Fruit fly (Drosophila melanogaster) whole organism, embryonic: Measurements from ENCODE around the gene CheB38b.

ENCODE experiments used
- ATbp ChIP-seq: fragments of 200-800 bp; sonication (Bioruptor generic); optimal IDR thresholded peaks from 2 replicates; lab custom pipeline; 2017; ENCODE audit warnings: missing biosample characterization, mild to moderate bottlenecking, missing genetic modification characterization, missing genetic modification reagents
- Atf6 ChIP-seq: fragments of 200-800 bp; sonication (Bioruptor generic); IDR thresholded peaks from 2 replicates; pipeline ENCODE4 v1.3.6; 2022; ENCODE audit warnings: missing biosample characterization, missing genetic modification characterization
- CG10979 ChIP-seq: fragments of 200-800 bp; sonication (Bioruptor generic); optimal IDR thresholded peaks from 2 replicates; lab custom pipeline; 2018; ENCODE audit warnings: missing biosample characterization, mild to moderate bottlenecking, missing genetic modification characterization, moderate library complexity
- CG12155 ChIP-seq: fragments of 200-800 bp; sonication (Bioruptor generic); optimal IDR thresholded peaks from 3 replicates; lab custom pipeline; 2016; ENCODE audit warnings: missing biosample characterization, missing genetic modification characterization
- CG15073 ChIP-seq: fragments of 200-800 bp; sonication (Bioruptor generic); optimal IDR thresholded peaks from 2 replicates; lab custom pipeline; 2016; ENCODE audit warnings: missing biosample characterization, missing genetic modification characterization
- CG1603 ChIP-seq: fragments of 200-800 bp; sonication (Bioruptor generic); optimal IDR thresholded peaks from 2 replicates; lab custom pipeline; 2019; ENCODE audit warnings: missing biosample characterization, mild to moderate bottlenecking, missing genetic modification characterization, moderate library complexity
- CG16779 ChIP-seq: fragments of 200-800 bp; sonication (Bioruptor generic); IDR thresholded peaks from 2 replicates; pipeline ENCODE4 v1.3.6; 2022; ENCODE audit warnings: missing biosample characterization, missing genetic modification characterization
- CG17385 ChIP-seq: fragments of 200-800 bp; sonication (Bioruptor generic); optimal IDR thresholded peaks from 3 replicates; lab custom pipeline; 2018; ENCODE audit warnings: missing biosample characterization, mild to moderate bottlenecking, missing genetic modification characterization
- CG18476 ChIP-seq: fragments of 200-800 bp; sonication (Bioruptor generic); optimal IDR thresholded peaks from 2 replicates; lab custom pipeline; 2016; ENCODE audit warnings: missing biosample characterization, mild to moderate bottlenecking, missing genetic modification characterization
- CG31224 ChIP-seq: fragments of 200-800 bp; sonication (Bioruptor generic); IDR thresholded peaks from 2 replicates; pipeline ENCODE4 v1.3.6; 2022; ENCODE audit warnings: missing biosample characterization, missing genetic modification characterization
- CG31441 ChIP-seq: fragments of 200-800 bp; sonication (Bioruptor generic); IDR thresholded peaks from 2 replicates; pipeline ENCODE4 v1.3.6; 2022; ENCODE audit warnings: missing biosample characterization, missing genetic modification characterization
- CG32767 ChIP-seq: fragments of 200-800 bp; sonication (Bioruptor generic); IDR thresholded peaks from 2 replicates; pipeline ENCODE4 v1.3.6; 2022; ENCODE audit warnings: missing biosample characterization, missing genetic modification characterization
- CG43689 ChIP-seq: fragments of 200-800 bp; sonication (Bioruptor generic); IDR thresholded peaks from 2 replicates; pipeline ENCODE4 v1.3.6; 2022; ENCODE audit warnings: missing biosample characterization, missing genetic modification characterization
- CG5245 ChIP-seq: fragments of 200-800 bp; sonication (Bioruptor generic); optimal IDR thresholded peaks from 3 replicates; lab custom pipeline; 2016; ENCODE audit warnings: missing biosample characterization, missing genetic modification characterization
- CG7839 ChIP-seq: fragments of 200-800 bp; sonication (Bioruptor generic); optimal IDR thresholded peaks from 3 replicates; lab custom pipeline; 2018; ENCODE audit warnings: missing biosample characterization, mild to moderate bottlenecking, missing genetic modification characterization, moderate library complexity
- CG8388 ChIP-seq: fragments of 200-800 bp; sonication (Bioruptor generic); optimal IDR thresholded peaks from 2 replicates; lab custom pipeline; 2019; ENCODE audit warnings: missing biosample characterization, mild to moderate bottlenecking, missing genetic modification characterization, moderate library complexity
- Dbx ChIP-seq: fragments of 200-800 bp; sonication (Bioruptor generic); IDR thresholded peaks from 3 replicates; pipeline ENCODE4 v1.3.6; 2022; ENCODE audit warnings: missing biosample characterization, missing genetic modification characterization
- Dek ChIP-seq: fragments of 200-800 bp; sonication (Bioruptor generic); optimal IDR thresholded peaks from 3 replicates; lab custom pipeline; 2019; ENCODE audit warnings: missing biosample characterization, mild to moderate bottlenecking, missing genetic modification characterization, moderate library complexity
- Dfd ChIP-seq, 2 experiments: fragments of >200 bp; optimal IDR thresholded peaks; 2 replicates each; lab custom pipeline; 2017; ENCODE audit warnings: missing biosample characterization in 2 of 2, missing genetic modification characterization in 2 of 2
- E2f1 ChIP-seq: fragments of 200-800 bp; sonication (Bioruptor generic); IDR thresholded peaks from 2 replicates; pipeline ENCODE4 v1.3.6; 2022; ENCODE audit warnings: missing biosample characterization, missing genetic modification characterization
- ERR ChIP-seq: fragments of 200-800 bp; sonication (Bioruptor generic); optimal IDR thresholded peaks from 2 replicates; lab custom pipeline; 2016; ENCODE audit warnings: missing biosample characterization, missing genetic modification characterization
- HLH54F ChIP-seq: fragments of 200-800 bp; sonication (Bioruptor generic); optimal IDR thresholded peaks from 3 replicates; lab custom pipeline; 2016; ENCODE audit warnings: missing biosample characterization, missing genetic modification characterization
- Hmr ChIP-seq: fragments of 200-800 bp; sonication (Bioruptor generic); optimal IDR thresholded peaks from 3 replicates; lab custom pipeline; 2017; ENCODE audit warnings: mild to moderate bottlenecking, missing biosample characterization, missing genetic modification reagents, missing genetic modification characterization
- Jarid2 ChIP-seq: fragments of 200-800 bp; sonication (Bioruptor generic); optimal IDR thresholded peaks from 3 replicates; lab custom pipeline; 2017; ENCODE audit warnings: mild to moderate bottlenecking, missing biosample characterization, missing genetic modification reagents, missing genetic modification characterization
- Kr ChIP-seq: fragments of 200-800 bp; sonication (Bioruptor generic); optimal IDR thresholded peaks from 2 replicates; lab custom pipeline; 2017; ENCODE audit warnings: missing biosample characterization, mild to moderate bottlenecking, missing genetic modification characterization
- Med ChIP-seq: fragments of 200-800 bp; sonication (Bioruptor generic); peaks from one replicate; lab custom pipeline; 2016; ENCODE audit warnings: missing biosample characterization, missing genetic modification characterization, mild to moderate bottlenecking, inconsistent platforms, moderate library complexity
- Neu2 ChIP-seq: fragments of 200-800 bp; sonication (Bioruptor generic); optimal IDR thresholded peaks from 3 replicates; lab custom pipeline; 2016; ENCODE audit warnings: missing biosample characterization, missing genetic modification characterization, borderline replicate concordance
- Nf-YA ChIP-seq: fragments of 200-800 bp; sonication (Bioruptor generic); IDR thresholded peaks from 2 replicates; pipeline ENCODE4 v1.3.6; 2022; ENCODE audit warnings: missing biosample characterization, missing genetic modification characterization
- Opbp ChIP-seq: fragments of 200-800 bp; sonication (Bioruptor generic); IDR thresholded peaks from 3 replicates; pipeline ENCODE4 v1.3.6; 2022; ENCODE audit warnings: missing biosample characterization, missing genetic modification characterization; ENCODE audit not compliant: partially characterized antibody
- Sin3A ChIP-seq: fragments of >200 bp; optimal IDR thresholded peaks from 2 replicates; lab custom pipeline; 2018
- Vsx1 ChIP-seq: fragments of 200-800 bp; sonication (Bioruptor generic); optimal IDR thresholded peaks from 2 replicates; lab custom pipeline; 2017; ENCODE audit warnings: missing biosample characterization, mild to moderate bottlenecking, missing genetic modification characterization, missing genetic modification reagents
- cad ChIP-seq: fragments of >200 bp; optimal IDR thresholded peaks from 2 replicates; lab custom pipeline; 2017; ENCODE audit warnings: missing biosample characterization, missing genetic modification characterization
- cg ChIP-seq: fragments of 200-800 bp; sonication (Bioruptor generic); optimal IDR thresholded peaks from 3 replicates; lab custom pipeline; 2019; ENCODE audit warnings: missing biosample characterization, mild to moderate bottlenecking, missing genetic modification characterization, moderate library complexity
- da ChIP-seq: fragments of 200-800 bp; sonication (Bioruptor generic); optimal IDR thresholded peaks from 2 replicates; lab custom pipeline; 2016; ENCODE audit warnings: missing biosample characterization, missing genetic modification characterization
- ems ChIP-seq: fragments of 200-800 bp; sonication (Bioruptor generic); optimal IDR thresholded peaks from 3 replicates; lab custom pipeline; 2016; ENCODE audit warnings: missing biosample characterization, missing genetic modification characterization
- fd96Cb ChIP-seq: fragments of 200-800 bp; sonication (Bioruptor generic); optimal IDR thresholded peaks from 2 replicates; lab custom pipeline; 2018; ENCODE audit warnings: missing biosample characterization, mild to moderate bottlenecking, missing genetic modification characterization, moderate library complexity
- gce ChIP-seq: fragments of 200-800 bp; sonication (Bioruptor generic); IDR thresholded peaks from 3 replicates; pipeline ENCODE4 v1.3.6; 2022; ENCODE audit warnings: missing biosample characterization, missing genetic modification characterization
- grn ChIP-seq: fragments of 200-800 bp; sonication (Bioruptor generic); optimal IDR thresholded peaks from 3 replicates; lab custom pipeline; 2017; ENCODE audit warnings: missing biosample characterization, missing genetic modification characterization
- jing ChIP-seq: fragments of 200-800 bp; sonication (Bioruptor generic); optimal IDR thresholded peaks from 2 replicates; lab custom pipeline; 2018; ENCODE audit warnings: missing biosample characterization, mild to moderate bottlenecking, missing genetic modification characterization
- jumu ChIP-seq: fragments of 200-800 bp; sonication (Bioruptor generic); optimal IDR thresholded peaks from 3 replicates; lab custom pipeline; 2016; ENCODE audit warnings: missing biosample characterization, missing genetic modification characterization
- kni ChIP-seq: fragments of 200-800 bp; sonication (Bioruptor generic); optimal IDR thresholded peaks from 3 replicates; lab custom pipeline; 2017; ENCODE audit warnings: mild to moderate bottlenecking, missing biosample characterization, missing genetic modification reagents, missing genetic modification characterization
- maf-S ChIP-seq: fragments of 200-800 bp; sonication (Bioruptor generic); optimal IDR thresholded peaks from 2 replicates; lab custom pipeline; 2016; ENCODE audit warnings: missing biosample characterization, missing genetic modification characterization
- mam ChIP-seq: fragments of 200-800 bp; sonication (Bioruptor generic); optimal IDR thresholded peaks from 3 replicates; lab custom pipeline; 2016; ENCODE audit warnings: missing biosample characterization, missing genetic modification characterization
- peb ChIP-seq: fragments of 200-800 bp; sonication (Bioruptor generic); IDR thresholded peaks from 2 replicates; pipeline ENCODE4 v1.3.6; 2022; ENCODE audit warnings: missing biosample characterization, missing genetic modification characterization
- pho ChIP-seq: fragments of 200-800 bp; sonication (Bioruptor generic); optimal IDR thresholded peaks from 2 replicates; lab custom pipeline; 2016; ENCODE audit warnings: missing biosample characterization, missing genetic modification characterization
- rib ChIP-seq: fragments of 200-800 bp; sonication (Bioruptor generic); IDR thresholded peaks from 2 replicates; pipeline ENCODE4 v1.3.6; 2022; ENCODE audit warnings: missing biosample characterization, missing genetic modification characterization
- ro ChIP-seq: fragments of 200-800 bp; sonication (Bioruptor generic); IDR thresholded peaks from 2 replicates; pipeline ENCODE4 v1.3.6; 2022; ENCODE audit warnings: missing biosample characterization, missing genetic modification characterization
- run ChIP-seq: fragments of 200-800 bp; sonication (Bioruptor generic); optimal IDR thresholded peaks from 3 replicates; lab custom pipeline; 2018; ENCODE audit warnings: missing biosample characterization, mild to moderate bottlenecking, missing genetic modification characterization
- sr ChIP-seq: fragments of 200-800 bp; sonication (Bioruptor generic); IDR thresholded peaks from 3 replicates; pipeline ENCODE4 v1.3.6; 2022; ENCODE audit warnings: missing biosample characterization, missing genetic modification characterization
- stwl ChIP-seq: fragments of 200-800 bp; sonication (Bioruptor generic); optimal IDR thresholded peaks from 3 replicates; lab custom pipeline; 2018; ENCODE audit warnings: missing biosample characterization, mild to moderate bottlenecking, missing genetic modification characterization, moderate library complexity
- usp ChIP-seq: fragments of >200 bp; optimal IDR thresholded peaks from 2 replicates; lab custom pipeline; 2017; ENCODE audit warnings: missing biosample characterization, missing genetic modification characterization

Gene CheB38b

dm6 chr2L:20805624-20806339, 11.3 kb downstream of the CheB38b start (continued):
- TF ChIP-seq grn (GFP tag; lab: Kevin White, UChicago): peak; percentile 58
- TF ChIP-seq gce (GFP tag; lab: Robert Waterston, UW): peak; percentile 92
- peak; percentile 86 for TF ChIP-seq ems (GFP tag; lab: Kevin White, UChicago)
- no peak for TF ChIP-seq Kr (GFP tag; lab: Kevin White, UChicago)
- no peak for TF ChIP-seq Opbp (GFP tag; lab: Robert Waterston, UW)
- TF ChIP-seq sr (GFP tag; lab: Robert Waterston, UW): peak; percentile 71; the same call in 2 of the 3 replicates
- TF ChIP-seq CG1603 (tag; lab: Kevin White, UChicago): peak; percentile 96
- peak; percentile 93 for TF ChIP-seq CG43689
- no peak for TF ChIP-seq Sin3A
- TF ChIP-seq ro (GFP tag; lab: Robert Waterston, UW): peak; percentile 89
- TF ChIP-seq ERR (GFP tag; lab: Kevin White, UChicago): peak; percentile 43
- peak; percentile 76 for TF ChIP-seq maf-S (GFP tag; lab: Kevin White, UChicago)
- peak; percentile 87 for TF ChIP-seq Nf-YA (GFP tag; lab: Robert Waterston, UW)
- TF ChIP-seq fd96Cb: peak; percentile 92
- peak; percentile 94 for TF ChIP-seq CG10979 (tag; lab: Kevin White, UChicago)
- peak; percentile 97 for TF ChIP-seq CG31441 (GFP tag; lab: Robert Waterston, UW)
- TF ChIP-seq HLH54F (GFP tag; lab: Kevin White, UChicago): peak; percentile 83
- TF ChIP-seq stwl (tag; lab: Kevin White, UChicago): peak; percentile 45
- no peak for TF ChIP-seq Neu2 (GFP tag; lab: Kevin White, UChicago)
- TF ChIP-seq CG32767: peak; percentile 95
- no peak for TF ChIP-seq cg (GFP tag; lab: Kevin White, UChicago)
- TF ChIP-seq kni (GFP tag; lab: Kevin White, UChicago): peak; percentile 5
- peak; percentile 76 for TF ChIP-seq mam
- peak; percentile 86 for TF ChIP-seq Jarid2 (GFP tag; lab: Kevin White, UChicago)
- TF ChIP-seq Dbx (GFP tag; lab: Robert Waterston, UW): peak; percentile 96
- peak; percentile 97 for TF ChIP-seq CG7839
- peak; percentile 96 for TF ChIP-seq run (tag; lab: Kevin White, UChicago)
- TF ChIP-seq CG31224 (GFP tag; lab: Robert Waterston, UW): peak; percentile 88
- peak; percentile 86 for TF ChIP-seq pho
- TF ChIP-seq peb: peak; percentile 87
- no peak for TF ChIP-seq Dfd (GFP tag; optimal IDR thresholded peaks at IDR 0.05; lab: Kevin White, UChicago)
- TF ChIP-seq CG16779 (GFP tag; lab: Robert Waterston, UW): peak; percentile 72; the same call in 1 of the 2 replicates
- peak; percentile 95 for TF ChIP-seq Dek (tag; lab: Kevin White, UChicago)
- peak; percentile 95 for TF ChIP-seq CG12155 (GFP tag; lab: Kevin White, UChicago)
- peak; percentile 98 for TF ChIP-seq Atf6 (GFP tag; lab: Robert Waterston, UW)
- TF ChIP-seq jumu: peak; percentile 69
- peak; percentile 93 for TF ChIP-seq ATbp (GFP tag; lab: Kevin White, UChicago)
- peak; percentile 95 for TF ChIP-seq CG8388 (GFP tag; lab: Kevin White, UChicago)
- peak; percentile 95 for TF ChIP-seq Med (GFP tag; lab: Kevin White, UChicago)
- peak; percentile 95 for TF ChIP-seq E2f1 (GFP tag; lab: Robert Waterston, UW)
- TF ChIP-seq Hmr (GFP tag; lab: Kevin White, UChicago): peak; percentile 97
- TF ChIP-seq CG17385 (GFP tag; lab: Kevin White, UChicago): peak; percentile 92
- TF ChIP-seq CG5245 (GFP tag; lab: Kevin White, UChicago): peak; percentile 89
- peak; percentile 90 for TF ChIP-seq jing (GFP tag; lab: Kevin White, UChicago)
- peak; percentile 88 for TF ChIP-seq CG18476
- peak; percentile 57 for TF ChIP-seq CG15073
- TF ChIP-seq Vsx1: peak; percentile 93
- TF ChIP-seq rib (GFP tag; lab: Robert Waterston, UW): peak; percentile 91
- peak; percentile 21 for TF ChIP-seq da (GFP tag; lab: Kevin White, UChicago)
- TF ChIP-seq cad (GFP tag; lab: Kevin White, UChicago): no peak
- TF ChIP-seq usp (GFP tag; lab: Kevin White, UChicago): no peak
